Fruit fly (Drosophila melanogaster): Measurements from ENCODE around the gene CG3386.

Gene CG3386

DNA sequence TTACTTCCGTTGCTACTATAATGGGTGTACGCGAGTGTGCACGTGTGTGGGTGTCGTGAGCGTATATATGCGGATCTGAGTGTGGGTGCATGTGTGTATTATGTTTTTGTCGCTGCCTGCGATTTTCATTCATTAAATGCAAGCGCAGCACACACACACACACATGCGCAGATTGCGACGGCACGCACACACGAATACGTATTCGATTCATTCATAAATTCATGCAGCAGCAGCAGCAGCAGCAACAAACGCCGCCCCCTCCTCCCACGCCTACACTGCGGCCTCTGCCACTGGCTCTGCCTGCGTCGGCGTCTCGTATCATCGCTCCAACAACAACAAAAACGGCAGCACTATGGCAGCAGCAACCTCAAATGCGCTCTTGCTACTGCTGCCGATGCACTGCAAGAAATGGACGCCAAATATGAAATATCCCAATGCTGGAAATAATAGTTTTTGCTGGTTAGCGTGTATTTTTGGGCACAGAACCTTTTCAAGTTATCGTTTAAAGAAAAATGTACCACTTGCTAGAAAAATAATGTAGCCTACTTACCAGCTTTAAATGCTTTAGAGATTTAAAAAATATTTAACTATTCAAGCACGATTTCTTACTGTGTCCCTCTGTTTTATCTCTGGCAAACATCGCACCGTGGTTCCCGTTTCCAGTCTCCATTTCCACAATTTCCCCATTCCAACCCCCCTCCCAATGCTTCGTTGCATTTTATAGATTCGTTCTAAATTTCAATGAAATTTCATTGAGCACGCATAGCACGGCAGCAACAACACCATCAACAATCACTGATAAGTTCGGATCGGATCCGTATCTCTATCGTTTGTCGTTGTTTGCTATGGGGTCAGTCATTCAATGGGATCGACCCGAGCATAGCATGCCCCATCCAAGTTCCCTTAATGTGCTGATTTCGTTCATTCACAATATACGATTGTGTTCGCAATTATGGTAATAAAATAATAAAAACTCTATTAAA lies 48.7 kb downstream of the CG3386 start (continued):
- TF ChIP-seq rib (GFP tag; IDR thresholded peaks at IDR 0.05): no peak
- TF ChIP-seq CG6175 (GFP tag; IDR thresholded peaks at IDR 0.05): no peak
- peak; percentile 92 for TF ChIP-seq dmrt11E (tag; optimal IDR thresholded peaks at IDR 0.05)
- peak; percentile 84 for TF ChIP-seq Awh (GFP tag; IDR thresholded peaks at IDR 0.05)
- TF ChIP-seq p53 (GFP tag; optimal IDR thresholded peaks at IDR 0.05): peak; percentile 70
- TF ChIP-seq CG10565 (GFP tag; optimal IDR thresholded peaks at IDR 0.05): peak; percentile 58

DNA sequence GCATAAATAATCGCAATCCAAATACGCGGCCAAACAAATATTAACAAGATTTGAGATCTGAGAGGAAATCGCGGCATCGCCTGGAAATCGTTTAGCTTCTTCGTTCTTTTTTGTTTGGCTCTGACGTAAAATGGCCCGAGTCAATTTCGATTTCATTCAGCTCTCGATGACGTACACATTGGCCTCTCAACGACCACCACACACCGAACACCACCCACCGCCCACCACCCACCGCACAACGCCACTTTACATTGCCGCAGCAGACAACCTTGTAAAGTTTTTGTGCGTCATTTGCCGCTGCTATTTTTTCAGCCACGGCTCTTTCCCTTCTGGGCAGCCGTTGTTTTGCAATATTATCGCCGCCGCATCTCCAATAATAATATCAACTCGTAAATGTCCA lies 50.2 kb downstream of the CG3386 start:
- peak; percentile 12; the same call in 1 of the 2 replicates for TF ChIP-seq Atf6 (GFP tag; IDR thresholded peaks at IDR 0.05)
- peak; percentile 27 for TF ChIP-seq mirr (GFP tag; optimal IDR thresholded peaks at IDR 0.05)
- peak; percentile 73 for TF ChIP-seq crol (GFP tag; IDR thresholded peaks at IDR 0.05)
- TF ChIP-seq sob (GFP tag; IDR thresholded peaks at IDR 0.05): peak; percentile 38; the same call in 1 of the 2 replicates
- no peak for TF ChIP-seq zfh2 (GFP tag; optimal IDR thresholded peaks at IDR 0.05)
- TF ChIP-seq sug (tag; optimal IDR thresholded peaks at IDR 0.05): peak; percentile 24
- TF ChIP-seq sens-2 (GFP tag; IDR thresholded peaks at IDR 0.05): no peak
- peak; percentile 15 for TF ChIP-seq CG18599 (GFP tag; optimal IDR thresholded peaks at IDR 0.05)
- TF ChIP-seq CG32532 (GFP tag; IDR thresholded peaks at IDR 0.05): peak; percentile 32; the same call in 1 of the 2 replicates
- TF ChIP-seq B-H2 (GFP tag; optimal IDR thresholded peaks at IDR 0.05): no peak
- peak; percentile 80; the same call in 1 of the 4 replicates for TF ChIP-seq chinmo (GFP tag; IDR thresholded peaks at IDR 0.05; ENCODE audit: partially characterized antibody)
- no peak for TF ChIP-seq Sry-δ (GFP tag; optimal IDR thresholded peaks at IDR 0.05)
- TF ChIP-seq Pdp1 (GFP tag; optimal IDR thresholded peaks at IDR 0.05): peak in 1 of 2 experiments; percentile 45
- peak; percentile 70 for TF ChIP-seq sd (tag; optimal IDR thresholded peaks at IDR 0.05)
- TF ChIP-seq CG12769 (tag; optimal IDR thresholded peaks at IDR 0.05): peak; percentile 59
- 0 out of 2 replicates have a peak, but pooled peaks have one; percentile 21 for TF ChIP-seq CG9932 (GFP tag; IDR thresholded peaks at IDR 0.05)
- TF ChIP-seq lab (GFP tag; optimal IDR thresholded peaks at IDR 0.05): peak; percentile 4
- peak; percentile 16 for TF ChIP-seq CG34376 (GFP tag; optimal IDR thresholded peaks at IDR 0.05)
- no peak for TF ChIP-seq Fer3 (tag; optimal IDR thresholded peaks at IDR 0.05)
- TF ChIP-seq Med (GFP tag): peak; percentile 49
- no peak for TF ChIP-seq ap (GFP tag; IDR thresholded peaks at IDR 0.05)
- TF ChIP-seq Deaf1 (tag; optimal IDR thresholded peaks at IDR 0.05): peak; percentile 11
- peak; percentile 58 for TF ChIP-seq sr (GFP tag; IDR thresholded peaks at IDR 0.05)
- TF ChIP-seq CG13894 (tag; optimal IDR thresholded peaks at IDR 0.05): peak; percentile 44
- 0 out of 2 replicates have a peak, but pooled peaks have one; percentile 11 for TF ChIP-seq CG32767 (GFP tag; IDR thresholded peaks at IDR 0.05)
- 0 out of 2 replicates have a peak, but pooled peaks have one; percentile 23 for TF ChIP-seq chm (GFP tag; IDR thresholded peaks at IDR 0.05)
- TF ChIP-seq CG6175 (GFP tag; IDR thresholded peaks at IDR 0.05): peak; percentile 58; the same call in 1 of the 3 replicates
- TF ChIP-seq CkIIα-i1 (GFP tag; IDR thresholded peaks at IDR 0.05): no peak
- peak; percentile 91 for TF ChIP-seq CG10543 (GFP tag; optimal IDR thresholded peaks at IDR 0.05)
- TF ChIP-seq ftz-f1 (GFP tag; optimal IDR thresholded peaks at IDR 0.05): peak; percentile 81

DNA sequence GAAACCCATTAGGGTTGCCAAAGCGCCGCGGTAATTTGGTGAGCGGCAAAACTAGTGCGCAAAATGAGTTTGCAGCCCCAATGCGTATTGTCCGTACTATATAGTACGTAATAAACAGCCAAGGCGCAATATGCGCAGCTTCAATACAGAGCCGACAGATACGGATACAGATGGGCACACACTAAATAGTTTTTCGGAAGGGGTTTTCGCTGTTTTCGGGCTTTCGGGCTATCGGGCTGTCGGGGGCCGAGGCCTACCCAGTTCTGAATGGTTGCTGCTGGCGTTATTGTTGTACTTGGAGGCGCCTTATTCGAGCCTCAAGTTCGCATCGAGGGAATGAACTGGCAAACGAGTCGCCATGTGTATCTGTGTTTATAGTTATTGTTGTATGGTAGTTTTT lies 51.6 kb downstream of the CG3386 start:
- TF ChIP-seq jigr1 (GFP tag; IDR thresholded peaks at IDR 0.05) (no peak), Adf1 (GFP tag; IDR thresholded peaks at IDR 0.05) (peak; percentile 48; the same call in 1 of the 2 replicates), CG8388 (GFP tag; optimal IDR thresholded peaks at IDR 0.05) (no peak), Ada2b (GFP tag; IDR thresholded peaks at IDR 0.05) (no peak), CG7556 (GFP tag; optimal IDR thresholded peaks at IDR 0.05) (no peak), CG5953 (GFP tag; IDR thresholded peaks at IDR 0.05) (no peak), disco-r (GFP tag; optimal IDR thresholded peaks at IDR 0.05) (no peak), bsh (GFP tag; optimal IDR thresholded peaks at IDR 0.05) (no peak), CG10543 (GFP tag; optimal IDR thresholded peaks at IDR 0.05) (peak; percentile 86), CG15073 (GFP tag; optimal IDR thresholded peaks at IDR 0.05) (no peak), CG8281 (tag; optimal IDR thresholded peaks at IDR 0.05) (no peak), toy (GFP tag; IDR thresholded peaks at IDR 0.05) (no peak), CoRest (tag; optimal IDR thresholded peaks at IDR 0.05) (no peak), Antp (GFP tag; optimal IDR thresholded peaks at IDR 0.05) (peak; percentile 1)
